Fruit fly (Drosophila melanogaster) whole organism, embryonic: ENCODE results near the gene CG4658.
A peak's percentile ranks its signal among the peaks of the same experiment; 100 is the strongest.

Experiments used
- B-H2 ChIP-seq: fragments of 200-800 bp; sonication (Bioruptor generic); optimal IDR thresholded peaks from 2 replicates; lab custom pipeline; 2018; ENCODE audit warnings: missing biosample characterization, mild to moderate bottlenecking, missing genetic modification characterization
- Bdp1 ChIP-seq: fragments of 200-800 bp; sonication (Bioruptor generic); optimal IDR thresholded peaks from 3 replicates; lab custom pipeline; 2016; ENCODE audit warnings: missing biosample characterization, missing genetic modification characterization
- CG1024 ChIP-seq: fragments of 200-800 bp; sonication (Bioruptor generic); IDR thresholded peaks from 2 replicates; pipeline ENCODE4 v1.3.6; 2022; ENCODE audit warnings: missing biosample characterization, missing genetic modification characterization
- CG10267 ChIP-seq: fragments of 200-800 bp; sonication (Bioruptor generic); optimal IDR thresholded peaks from 2 replicates; lab custom pipeline; 2018; ENCODE audit warnings: missing biosample characterization, mild to moderate bottlenecking, missing genetic modification characterization, moderate library complexity
- CG10431 ChIP-seq: fragments of 200-800 bp; sonication (Bioruptor generic); optimal IDR thresholded peaks from 3 replicates; lab custom pipeline; 2018; ENCODE audit warnings: missing biosample characterization, mild to moderate bottlenecking, missing genetic modification characterization
- CG11247 ChIP-seq: fragments of 200-800 bp; sonication (Bioruptor generic); IDR thresholded peaks from 2 replicates; pipeline ENCODE4 v1.3.6; 2022; ENCODE audit warnings: missing biosample characterization, missing genetic modification characterization
- CG11456 ChIP-seq: fragments of 200-800 bp; sonication (Bioruptor generic); IDR thresholded peaks from 3 replicates; pipeline ENCODE4 v1.3.6; 2022; ENCODE audit warnings: missing biosample characterization, missing genetic modification characterization
- CG12659 ChIP-seq: fragments of 200-800 bp; sonication (Bioruptor generic); optimal IDR thresholded peaks from 3 replicates; lab custom pipeline; 2017; ENCODE audit warnings: mild to moderate bottlenecking, missing biosample characterization, missing genetic modification reagents, missing genetic modification characterization
- CG13775 ChIP-seq: fragments of 200-800 bp; sonication (Bioruptor generic); optimal IDR thresholded peaks from 3 replicates; lab custom pipeline; 2017; ENCODE audit warnings: missing biosample characterization, mild to moderate bottlenecking, missing genetic modification characterization
- CG14441 ChIP-seq: fragments of 200-800 bp; sonication (Bioruptor generic); IDR thresholded peaks from 2 replicates; pipeline ENCODE4 v1.3.6; 2022; ENCODE audit warnings: missing biosample characterization, missing genetic modification characterization
- CG15514 ChIP-seq: fragments of 200-800 bp; sonication (Bioruptor generic); optimal IDR thresholded peaks from 3 replicates; lab custom pipeline; 2017; ENCODE audit warnings: missing biosample characterization, missing genetic modification characterization, mild to moderate bottlenecking, moderate library complexity, missing genetic modification reagents
- CG16815 ChIP-seq: fragments of 200-800 bp; sonication (Bioruptor generic); optimal IDR thresholded peaks from 3 replicates; lab custom pipeline; 2017; ENCODE audit warnings: missing biosample characterization, mild to moderate bottlenecking, missing genetic modification characterization
- CG18476 ChIP-seq: fragments of 200-800 bp; sonication (Bioruptor generic); optimal IDR thresholded peaks from 2 replicates; lab custom pipeline; 2016; ENCODE audit warnings: missing biosample characterization, mild to moderate bottlenecking, missing genetic modification characterization
- CG18599 ChIP-seq: fragments of 200-800 bp; sonication (Bioruptor generic); optimal IDR thresholded peaks from 3 replicates; lab custom pipeline; 2017; ENCODE audit warnings: missing biosample characterization, missing genetic modification characterization, mild to moderate bottlenecking, moderate library complexity, missing genetic modification reagents
- CG3163 ChIP-seq: fragments of 200-800 bp; sonication (Bioruptor generic); optimal IDR thresholded peaks from 3 replicates; lab custom pipeline; 2016; ENCODE audit warnings: missing biosample characterization, missing genetic modification characterization
- CG6813 ChIP-seq: fragments of 200-800 bp; sonication (Bioruptor generic); optimal IDR thresholded peaks from 2 replicates; lab custom pipeline; 2017; ENCODE audit warnings: missing biosample characterization, missing genetic modification characterization, mild to moderate bottlenecking, moderate library complexity, missing genetic modification reagents
- CG7786 ChIP-seq: fragments of 200-800 bp; sonication (Bioruptor generic); optimal IDR thresholded peaks from 2 replicates; lab custom pipeline; 2016; ENCODE audit warnings: missing biosample characterization, missing genetic modification characterization
- CG8765 ChIP-seq: fragments of 200-800 bp; sonication (Bioruptor generic); IDR thresholded peaks from 2 replicates; pipeline ENCODE4 v1.3.6; 2022; ENCODE audit warnings: missing biosample characterization, missing genetic modification characterization
- CG8944 ChIP-seq: fragments of 200-800 bp; sonication (Bioruptor generic); optimal IDR thresholded peaks from 3 replicates; lab custom pipeline; 2016; ENCODE audit warnings: missing biosample characterization, missing genetic modification characterization
- CG9727 ChIP-seq: fragments of 200-800 bp; sonication (Bioruptor generic); optimal IDR thresholded peaks from 3 replicates; lab custom pipeline; 2017; ENCODE audit warnings: missing biosample characterization, mild to moderate bottlenecking, missing genetic modification characterization
- CHES-1-like ChIP-seq: fragments of 200-800 bp; sonication (Bioruptor generic); optimal IDR thresholded peaks from 2 replicates; lab custom pipeline; 2016; ENCODE audit warnings: missing biosample characterization, missing genetic modification characterization
- Camta ChIP-seq: fragments of 200-800 bp; sonication (Bioruptor generic); optimal IDR thresholded peaks from 2 replicates; lab custom pipeline; 2016; ENCODE audit warnings: missing biosample characterization, missing genetic modification characterization
- CoRest ChIP-seq: fragments of 200-800 bp; sonication (Bioruptor generic); optimal IDR thresholded peaks from 3 replicates; lab custom pipeline; 2018; ENCODE audit warnings: missing biosample characterization, mild to moderate bottlenecking, missing genetic modification characterization, moderate library complexity
- D ChIP-seq, 2 experiments: fragments of 200-800 bp in 1 of 2; fragments of >200 bp in 1 of 2; sonication (Bioruptor generic) in 1 of 2; optimal IDR thresholded peaks; 2 replicates in 1 of 2; 3 replicates in 1 of 2; lab custom pipeline; 2017; ENCODE audit warnings: mild to moderate bottlenecking in 1 of 2, missing biosample characterization in 1 of 2, missing genetic modification characterization in 1 of 2, missing genetic modification reagents in 1 of 2
- E2f1 ChIP-seq: fragments of 200-800 bp; sonication (Bioruptor generic); IDR thresholded peaks from 2 replicates; pipeline ENCODE4 v1.3.6; 2022; ENCODE audit warnings: missing biosample characterization, missing genetic modification characterization
- HLH54F ChIP-seq: fragments of 200-800 bp; sonication (Bioruptor generic); optimal IDR thresholded peaks from 3 replicates; lab custom pipeline; 2016; ENCODE audit warnings: missing biosample characterization, missing genetic modification characterization
- HLHmδ ChIP-seq: fragments of 200-800 bp; sonication (Bioruptor generic); optimal IDR thresholded peaks from 2 replicates; lab custom pipeline; 2018; ENCODE audit warnings: missing biosample characterization, mild to moderate bottlenecking, missing genetic modification characterization, moderate library complexity
- HmgZ ChIP-seq: fragments of 200-800 bp; sonication (Bioruptor generic); optimal IDR thresholded peaks from 2 replicates; lab custom pipeline; 2018; ENCODE audit warnings: missing biosample characterization, mild to moderate bottlenecking, missing genetic modification characterization
- MESR4 ChIP-seq: fragments of 200-800 bp; sonication (Bioruptor generic); optimal IDR thresholded peaks from 2 replicates; lab custom pipeline; 2018; ENCODE audit warnings: missing biosample characterization, mild to moderate bottlenecking, missing genetic modification characterization, moderate library complexity
- Myb ChIP-seq: fragments of 200-800 bp; sonication (Bioruptor generic); optimal IDR thresholded peaks from 2 replicates; lab custom pipeline; 2016; ENCODE audit warnings: missing biosample characterization, missing genetic modification characterization
- NK7.1 ChIP-seq: fragments of 200-800 bp; sonication (Bioruptor generic); optimal IDR thresholded peaks from 3 replicates; lab custom pipeline; 2016; ENCODE audit warnings: missing biosample characterization, missing genetic modification characterization
- Taf1 ChIP-seq: fragments of 200-800 bp; sonication (Bioruptor generic); IDR thresholded peaks from 2 replicates; pipeline ENCODE4 v1.3.6; 2022; ENCODE audit warnings: missing biosample characterization, missing genetic modification characterization
- amos ChIP-seq: fragments of 200-800 bp; sonication (Bioruptor generic); IDR thresholded peaks from 2 replicates; pipeline ENCODE4 v1.3.6; 2022; ENCODE audit warnings: missing biosample characterization, missing genetic modification characterization; ENCODE audit not compliant: partially characterized antibody
- exex ChIP-seq: fragments of 200-800 bp; sonication (Bioruptor generic); optimal IDR thresholded peaks from 4 replicates; lab custom pipeline; 2018; ENCODE audit warnings: missing biosample characterization, mild to moderate bottlenecking, missing genetic modification characterization, moderate library complexity
- ftz-f1 ChIP-seq: fragments of 200-800 bp; sonication (Bioruptor generic); optimal IDR thresholded peaks from 2 replicates; lab custom pipeline; 2016; ENCODE audit warnings: missing biosample characterization, missing genetic modification characterization
- ind ChIP-seq: fragments of 200-800 bp; sonication (Bioruptor generic); optimal IDR thresholded peaks from 3 replicates; lab custom pipeline; 2016; ENCODE audit warnings: missing biosample characterization, missing genetic modification characterization
- jigr1 ChIP-seq: fragments of 200-800 bp; sonication (Bioruptor generic); IDR thresholded peaks from 3 replicates; pipeline ENCODE4 v1.3.6; 2022; ENCODE audit warnings: missing biosample characterization, missing genetic modification characterization
- kni ChIP-seq: fragments of 200-800 bp; sonication (Bioruptor generic); optimal IDR thresholded peaks from 3 replicates; lab custom pipeline; 2017; ENCODE audit warnings: mild to moderate bottlenecking, missing biosample characterization, missing genetic modification reagents, missing genetic modification characterization
- knrl ChIP-seq: fragments of 200-800 bp; sonication (Bioruptor generic); IDR thresholded peaks from 3 replicates; pipeline ENCODE4 v1.3.6; 2022; ENCODE audit warnings: missing biosample characterization, missing genetic modification characterization; ENCODE audit not compliant: partially characterized antibody
- lilli ChIP-seq: fragments of 200-800 bp; sonication (Bioruptor generic); optimal IDR thresholded peaks from 3 replicates; lab custom pipeline; 2016; ENCODE audit warnings: missing biosample characterization, missing genetic modification characterization
- pan ChIP-seq, 4 experiments: fragments of >200 bp in 3 of 4; fragments of 200-800 bp in 1 of 4; sonication (Bioruptor generic) in 1 of 4; optimal IDR thresholded peaks in 3 of 4; IDR thresholded peaks in 1 of 4; 2 replicates each; pipeline versions ENCODE4 v1.3.6 to Lab custom; 2017 to 2022; ENCODE audit warnings: missing biosample characterization in 2 of 4, missing genetic modification characterization in 2 of 4, mixed read lengths in 1 of 4
- pum ChIP-seq: fragments of 200-800 bp; sonication (Bioruptor generic); optimal IDR thresholded peaks from 2 replicates; lab custom pipeline; 2016; ENCODE audit warnings: missing biosample characterization, missing genetic modification characterization
- rib ChIP-seq: fragments of 200-800 bp; sonication (Bioruptor generic); IDR thresholded peaks from 2 replicates; pipeline ENCODE4 v1.3.6; 2022; ENCODE audit warnings: missing biosample characterization, missing genetic modification characterization
- trem ChIP-seq: fragments of 200-800 bp; optimal IDR thresholded peaks from 3 replicates; lab custom pipeline; 2019; ENCODE audit warnings: missing biosample characterization, mild to moderate bottlenecking, missing genetic modification characterization, moderate library complexity
- unc-4 ChIP-seq: fragments of 200-800 bp; sonication (Bioruptor generic); IDR thresholded peaks from 2 replicates; pipeline ENCODE4 v1.3.6; 2022; ENCODE audit warnings: missing biosample characterization, missing genetic modification characterization; ENCODE audit not compliant: partially characterized antibody
- vvl ChIP-seq: fragments of 200-800 bp; sonication (Bioruptor generic); IDR thresholded peaks from 2 replicates; pipeline ENCODE4 v1.3.6; 2022; ENCODE audit warnings: missing biosample characterization, missing genetic modification characterization
- wdn ChIP-seq: fragments of 200-800 bp; sonication (Bioruptor generic); IDR thresholded peaks from 2 replicates; pipeline ENCODE4 v1.3.6; 2022; ENCODE audit warnings: missing biosample characterization, missing genetic modification characterization
- zfh2 ChIP-seq: fragments of 200-800 bp; sonication (Bioruptor generic); optimal IDR thresholded peaks from 2 replicates; lab custom pipeline; 2016; ENCODE audit warnings: missing biosample characterization, missing genetic modification characterization

CG4658 gene

dm6 chr2L:9938631-9939256 lies 18.2 kb upstream of the CG4658 start, which contains the start of the genes Datp and CG4619 (continued):
- peak; percentile 23 for TF ChIP-seq CoRest (tag; lab: Kevin White, UChicago)
- TF ChIP-seq wdn (GFP tag; lab: Robert Waterston, UW), result 0 out of 2 replicates have a peak, but pooled peaks have one; percentile 20
- TF ChIP-seq lilli (GFP tag; lab: Kevin White, UChicago), result peak; percentile 51
- TF ChIP-seq HLHmδ (GFP tag; lab: Kevin White, UChicago), result no peak
- peak; percentile 97 for TF ChIP-seq CG15514 (GFP tag; lab: Kevin White, UChicago)
- no peak for TF ChIP-seq CG18476 (GFP tag; lab: Kevin White, UChicago)
- TF ChIP-seq ftz-f1 (GFP tag; lab: Kevin White, UChicago), result no peak
- 0 out of 2 replicates have a peak, but pooled peaks have one; percentile 35 for TF ChIP-seq CG14441
- no peak for TF ChIP-seq jigr1 (GFP tag; lab: Robert Waterston, UW)
- TF ChIP-seq CG11247 (GFP tag; lab: Robert Waterston, UW), result peak; percentile 21; the same call in 1 of the 2 replicates
- TF ChIP-seq CG9727 (GFP tag; lab: Kevin White, UChicago), result no peak
- peak; percentile 74 for TF ChIP-seq CG11456 (GFP tag; lab: Robert Waterston, UW)
- TF ChIP-seq CG13775 (GFP tag; lab: Kevin White, UChicago), result no peak
- TF ChIP-seq kni (GFP tag; lab: Kevin White, UChicago), result peak; percentile 32
- no peak for TF ChIP-seq rib (GFP tag; lab: Robert Waterston, UW)
- peak; percentile 68 for TF ChIP-seq CG10431 (GFP tag; lab: Kevin White, UChicago)
- peak; percentile 29 for TF ChIP-seq pum (GFP tag; lab: Kevin White, UChicago)
- peak; percentile 68 for TF ChIP-seq MESR4 (GFP tag; lab: Kevin White, UChicago)
- peak; percentile 16 for TF ChIP-seq CG6813 (GFP tag; lab: Kevin White, UChicago)
- TF ChIP-seq NK7.1 (GFP tag; lab: Kevin White, UChicago), result no peak
- peak; percentile 77 for TF ChIP-seq exex (tag; lab: Kevin White, UChicago)
- no peak for TF ChIP-seq E2f1
- TF ChIP-seq trem (tag; lab: Kevin White, UChicago), result peak; percentile 32
- TF ChIP-seq CG1024 (GFP tag; lab: Robert Waterston, UW), result 0 out of 2 replicates have a peak, but pooled peaks have one; percentile 6
- peak; percentile 58 for TF ChIP-seq CG8944 (GFP tag; lab: Kevin White, UChicago)
- peak; percentile 87 for TF ChIP-seq HmgZ (tag; lab: Kevin White, UChicago)
- TF ChIP-seq CG16815 (GFP tag; lab: Kevin White, UChicago), result no peak
- peak; percentile 92 for TF ChIP-seq CG10267 (tag; lab: Kevin White, UChicago)
- no peak for TF ChIP-seq pan (optimal IDR thresholded peaks at IDR 0.05; lab: Kevin White, UChicago)
- no peak for TF ChIP-seq pan (GFP tag; optimal IDR thresholded peaks at IDR 0.05 in 1 of 2, IDR thresholded peaks at IDR 0.05 in 1 of 2)
- peak; percentile 77 for TF ChIP-seq zfh2 (GFP tag; lab: Kevin White, UChicago)
- peak; percentile 37; the same call in 1 of the 2 replicates for TF ChIP-seq unc-4 (GFP tag; lab: Robert Waterston, UW)
- peak; percentile 46 for TF ChIP-seq ind
- TF ChIP-seq vvl (GFP tag; lab: Robert Waterston, UW), result peak; percentile 63; the same call in 1 of the 2 replicates
- peak; percentile 33; the same call in 1 of the 2 replicates for TF ChIP-seq Taf1
- TF ChIP-seq B-H2, result peak; percentile 81
- TF ChIP-seq Myb (GFP tag; lab: Kevin White, UChicago), result peak; percentile 80
- TF ChIP-seq D (optimal IDR thresholded peaks at IDR 0.05; lab: Kevin White, UChicago), result no peak
- TF ChIP-seq D (GFP tag; optimal IDR thresholded peaks at IDR 0.05; lab: Kevin White, UChicago), result no peak
- peak; percentile 13 for TF ChIP-seq CG3163 (GFP tag; lab: Kevin White, UChicago)
- peak; percentile 29 for TF ChIP-seq CHES-1-like (GFP tag; lab: Kevin White, UChicago)
- 0 out of 3 replicates have a peak, but pooled peaks have one; percentile 24 for TF ChIP-seq knrl (GFP tag; lab: Robert Waterston, UW)
- peak; percentile 60 for TF ChIP-seq CG7786 (GFP tag; lab: Kevin White, UChicago)
- TF ChIP-seq CG12659, result peak; percentile 44
- peak; percentile 72 for TF ChIP-seq CG18599 (GFP tag; lab: Kevin White, UChicago)
- no peak for TF ChIP-seq Camta (GFP tag; lab: Kevin White, UChicago)
- TF ChIP-seq CG8765, result no peak
- TF ChIP-seq HLH54F, result peak; percentile 67
- TF ChIP-seq Bdp1 (GFP tag; lab: Kevin White, UChicago), result peak; percentile 48
- TF ChIP-seq amos, result peak; percentile 19; the same call in 1 of the 2 replicates
